ENCODE assay signal across 1 fruit fly cellular context in genomic region chr3R:11887114-11888037, dm6.
TF ChIP-seq lines count a peak whose summit lies in the region.

Gene mthl5 (minus strand): TSS chr3R:11887168.

TF ChIP-seq in whole organism, embryonic, 481 proteins besides CTCF, POLR2A, EP300 and RAD21 (continued from another document and continues in another):
- no peak for TF ChIP-seq CG14860 (GFP tag; IDR thresholded peaks at IDR 0.05; lab: Robert Waterston, UW; ENCODE audit: partially characterized antibody)
- peak; percentile 13 for TF ChIP-seq stwl (tag; optimal IDR thresholded peaks at IDR 0.05; lab: Kevin White, UChicago)
- no peak for TF ChIP-seq CG14050 (GFP tag; IDR thresholded peaks at IDR 0.05; lab: Robert Waterston, UW)
- peak; percentile 78 for TF ChIP-seq nerfin-1 (tag; optimal IDR thresholded peaks at IDR 0.05; lab: Kevin White, UChicago)
- peak; percentile 48 for TF ChIP-seq CG17802 (tag; optimal IDR thresholded peaks at IDR 0.05; lab: Kevin White, UChicago)
- peak; percentile 44 for TF ChIP-seq CG9817 (tag; optimal IDR thresholded peaks at IDR 0.05; lab: Kevin White, UChicago)
- TF ChIP-seq CG4820 (GFP tag; optimal IDR thresholded peaks at IDR 0.05; lab: Kevin White, UChicago) = peak; percentile 80
- TF ChIP-seq CG1024 (GFP tag; IDR thresholded peaks at IDR 0.05; lab: Robert Waterston, UW) = peak; percentile 40; the same call in 1 of the 2 replicates
- TF ChIP-seq lilli (GFP tag; optimal IDR thresholded peaks at IDR 0.05; lab: Kevin White, UChicago) = peak; percentile 85
- peak; percentile 21 for TF ChIP-seq Hand (GFP tag; optimal IDR thresholded peaks at IDR 0.05; lab: Kevin White, UChicago)
- TF ChIP-seq CG15696 (tag; optimal IDR thresholded peaks at IDR 0.05; lab: Kevin White, UChicago) = peak; percentile 78
- TF ChIP-seq ems (GFP tag; optimal IDR thresholded peaks at IDR 0.05; lab: Kevin White, UChicago) = peak; percentile 77
- peak; percentile 64 for TF ChIP-seq CG9215 (GFP tag; IDR thresholded peaks at IDR 0.05; lab: Robert Waterston, UW)
- peak; percentile 86 for TF ChIP-seq CG30403 (GFP tag; optimal IDR thresholded peaks at IDR 0.05; lab: Kevin White, UChicago)
- TF ChIP-seq Lim3 (GFP tag; IDR thresholded peaks at IDR 0.05; lab: Robert Waterston, UW) = peak; percentile 44; the same call in 1 of the 2 replicates
- peak; percentile 81 for TF ChIP-seq CG33557 (GFP tag; optimal IDR thresholded peaks at IDR 0.05; lab: Kevin White, UChicago)
- TF ChIP-seq Hr78 (GFP tag; optimal IDR thresholded peaks at IDR 0.05; lab: Kevin White, UChicago) = peak in 1 of 2 experiments; percentile 51
- no peak for TF ChIP-seq unc-4 (GFP tag; IDR thresholded peaks at IDR 0.05; lab: Robert Waterston, UW; ENCODE audit: partially characterized antibody)
- TF ChIP-seq Ravus (GFP tag; IDR thresholded peaks at IDR 0.05; lab: Robert Waterston, UW) = no peak; the same call in 1 of the 2 replicates
- TF ChIP-seq ranshi (GFP tag; IDR thresholded peaks at IDR 0.05; lab: Robert Waterston, UW) = peak; percentile 75
- peak; percentile 90 for TF ChIP-seq gem (tag; optimal IDR thresholded peaks at IDR 0.05; lab: Kevin White, UChicago)
- peak; percentile 73 for TF ChIP-seq CG18599 (GFP tag; optimal IDR thresholded peaks at IDR 0.05; lab: Kevin White, UChicago)
- TF ChIP-seq CG4617 (GFP tag; optimal IDR thresholded peaks at IDR 0.05; lab: Kevin White, UChicago; ENCODE audit: borderline replicate concordance) = peak; percentile 34
- TF ChIP-seq CG17328 (GFP tag; IDR thresholded peaks at IDR 0.05; lab: Robert Waterston, UW) = peak; percentile 74
- TF ChIP-seq ewg (GFP tag; optimal IDR thresholded peaks at IDR 0.05; lab: Kevin White, UChicago) = peak; percentile 60
- TF ChIP-seq Dref (GFP tag; IDR thresholded peaks at IDR 0.05; lab: Robert Waterston, UW) = no peak
- peak in 1 of 2 experiments; percentile 36 for TF ChIP-seq crp (GFP tag; optimal IDR thresholded peaks at IDR 0.05; lab: Kevin White, UChicago)
- TF ChIP-seq CG3847 (GFP tag; IDR thresholded peaks at IDR 0.05; lab: Robert Waterston, UW) = peak; percentile 63
- TF ChIP-seq Taf1 (GFP tag; IDR thresholded peaks at IDR 0.05; lab: Robert Waterston, UW) = no peak
- TF ChIP-seq HHEX (GFP tag; optimal IDR thresholded peaks at IDR 0.05; lab: Kevin White, UChicago) = peak; percentile 78
- peak; percentile 79 for TF ChIP-seq gcm (GFP tag; optimal IDR thresholded peaks at IDR 0.05; lab: Kevin White, UChicago)
- peak; percentile 80 for TF ChIP-seq CG10959 (GFP tag; IDR thresholded peaks at IDR 0.05; lab: Robert Waterston, UW)
- no peak for TF ChIP-seq Adf1 (GFP tag; IDR thresholded peaks at IDR 0.05; lab: Robert Waterston, UW)
- TF ChIP-seq ttk (GFP tag; IDR thresholded peaks at IDR 0.05; lab: Robert Waterston, UW) = peak; percentile 75
- peak; percentile 74 for TF ChIP-seq nom (GFP tag; optimal IDR thresholded peaks at IDR 0.05; lab: Kevin White, UChicago)
- peak; percentile 81 for TF ChIP-seq CG2120 (GFP tag; optimal IDR thresholded peaks at IDR 0.05; lab: Kevin White, UChicago)
- TF ChIP-seq amos (GFP tag; IDR thresholded peaks at IDR 0.05; lab: Robert Waterston, UW; ENCODE audit: partially characterized antibody) = no peak
- TF ChIP-seq CG8388 (GFP tag; optimal IDR thresholded peaks at IDR 0.05; lab: Kevin White, UChicago) = peak; percentile 74
- TF ChIP-seq Hr3 (GFP tag; optimal IDR thresholded peaks at IDR 0.05; lab: Kevin White, UChicago) = peak; percentile 81
- TF ChIP-seq insv (GFP tag; optimal IDR thresholded peaks at IDR 0.05; lab: Kevin White, UChicago) = no peak
- no peak for TF ChIP-seq CG2199 (GFP tag; IDR thresholded peaks at IDR 0.05; lab: Robert Waterston, UW)
- TF ChIP-seq CG3281 (GFP tag; optimal IDR thresholded peaks at IDR 0.05; lab: Kevin White, UChicago) = peak; percentile 64
- TF ChIP-seq E2f2 (GFP tag; IDR thresholded peaks at IDR 0.05; lab: Robert Waterston, UW) = peak; percentile 56
- TF ChIP-seq CG17612 (GFP tag; IDR thresholded peaks at IDR 0.05; lab: Robert Waterston, UW) = peak; percentile 21; the same call in 1 of the 2 replicates
- peak; percentile 96 for TF ChIP-seq sens (GFP tag; lab: Kevin White, UChicago)
- TF ChIP-seq CG13123 (GFP tag; optimal IDR thresholded peaks at IDR 0.05; lab: Kevin White, UChicago) = no peak
- peak; percentile 79 for TF ChIP-seq CG4424 (GFP tag; optimal IDR thresholded peaks at IDR 0.05; lab: Kevin White, UChicago)
- TF ChIP-seq Nf-YA (GFP tag; IDR thresholded peaks at IDR 0.05; lab: Robert Waterston, UW) = peak; percentile 58
- TF ChIP-seq salm (tag; optimal IDR thresholded peaks at IDR 0.05; lab: Kevin White, UChicago) = peak; percentile 70
- peak; percentile 75 for TF ChIP-seq CG12219 (GFP tag; optimal IDR thresholded peaks at IDR 0.05; lab: Kevin White, UChicago)
- no peak for TF ChIP-seq Opbp (GFP tag; IDR thresholded peaks at IDR 0.05; lab: Robert Waterston, UW; ENCODE audit: partially characterized antibody)
- TF ChIP-seq pum (GFP tag; optimal IDR thresholded peaks at IDR 0.05; lab: Kevin White, UChicago) = peak; percentile 84
- TF ChIP-seq CG6791 (GFP tag; IDR thresholded peaks at IDR 0.05; lab: Robert Waterston, UW; ENCODE audit: partially characterized antibody) = no peak
- TF ChIP-seq hkb (optimal IDR thresholded peaks at IDR 0.05; lab: Kevin White, UChicago) = no peak
- TF ChIP-seq hkb (GFP tag; IDR thresholded peaks at IDR 0.05; lab: Robert Waterston, UW) = peak; percentile 81
- peak; percentile 83 to 91 for TF ChIP-seq Pdp1 (GFP tag; optimal IDR thresholded peaks at IDR 0.05; lab: Kevin White, UChicago)
- TF ChIP-seq prd (optimal IDR thresholded peaks at IDR 0.05; lab: Kevin White, UChicago) = no peak
- TF ChIP-seq prd (GFP tag; IDR thresholded peaks at IDR 0.05; lab: Robert Waterston, UW) = peak; percentile 82
- TF ChIP-seq oc (tag; optimal IDR thresholded peaks at IDR 0.05; lab: Kevin White, UChicago) = peak; percentile 62
- no peak for TF ChIP-seq pros (GFP tag; optimal IDR thresholded peaks at IDR 0.05; lab: Kevin White, UChicago)
- TF ChIP-seq h (optimal IDR thresholded peaks at IDR 0.05; lab: Kevin White, UChicago) = no peak
- peak; percentile 76 for TF ChIP-seq crc (GFP tag; optimal IDR thresholded peaks at IDR 0.05; lab: Kevin White, UChicago)
- 0 out of 2 replicates have a peak, but pooled peaks have one; percentile 32 for TF ChIP-seq dimm (GFP tag; IDR thresholded peaks at IDR 0.05; lab: Robert Waterston, UW)
- peak; percentile 18 for TF ChIP-seq Vsx1 (GFP tag; optimal IDR thresholded peaks at IDR 0.05; lab: Kevin White, UChicago)
- peak; percentile 55 for TF ChIP-seq HmgZ (tag; optimal IDR thresholded peaks at IDR 0.05; lab: Kevin White, UChicago)
- no peak for TF ChIP-seq CG16813 (GFP tag; IDR thresholded peaks at IDR 0.05; lab: Robert Waterston, UW; ENCODE audit: partially characterized antibody)
- TF ChIP-seq crol (GFP tag; IDR thresholded peaks at IDR 0.05; lab: Robert Waterston, UW) = peak; percentile 10; the same call in 1 of the 2 replicates
- TF ChIP-seq phol (tag; optimal IDR thresholded peaks at IDR 0.05; lab: Kevin White, UChicago) = peak; percentile 83
- peak; percentile 73 for TF ChIP-seq CG12659 (GFP tag; optimal IDR thresholded peaks at IDR 0.05; lab: Kevin White, UChicago)
- TF ChIP-seq CG15601 (tag; optimal IDR thresholded peaks at IDR 0.05; lab: Kevin White, UChicago) = peak; percentile 75
- TF ChIP-seq Atf-2 (GFP tag; optimal IDR thresholded peaks at IDR 0.05; lab: Kevin White, UChicago) = peak; percentile 79
- no peak for TF ChIP-seq toy (GFP tag; IDR thresholded peaks at IDR 0.05; lab: Robert Waterston, UW)
- TF ChIP-seq CG8478 (optimal IDR thresholded peaks at IDR 0.05; lab: Kevin White, UChicago) = peak; percentile 63
- TF ChIP-seq ken (GFP tag; IDR thresholded peaks at IDR 0.05; lab: Robert Waterston, UW) = peak; percentile 82
- peak; percentile 68 for TF ChIP-seq her (GFP tag; optimal IDR thresholded peaks at IDR 0.05; lab: Kevin White, UChicago)
- TF ChIP-seq CG31441 (GFP tag; IDR thresholded peaks at IDR 0.05; lab: Robert Waterston, UW) = peak; percentile 82
- peak; percentile 64 for TF ChIP-seq CG14667 (GFP tag; IDR thresholded peaks at IDR 0.05; lab: Robert Waterston, UW)
- TF ChIP-seq btn (GFP tag; optimal IDR thresholded peaks at IDR 0.05; lab: Kevin White, UChicago) = peak; percentile 37
- TF ChIP-seq chif (GFP tag; optimal IDR thresholded peaks at IDR 0.05; lab: Kevin White, UChicago) = peak; percentile 79 to 89
- TF ChIP-seq CG2712 (tag; optimal IDR thresholded peaks at IDR 0.05; lab: Kevin White, UChicago) = peak; percentile 90
- TF ChIP-seq dmrt11E (tag; optimal IDR thresholded peaks at IDR 0.05; lab: Kevin White, UChicago) = peak; percentile 91
- TF ChIP-seq exex (tag; optimal IDR thresholded peaks at IDR 0.05; lab: Kevin White, UChicago) = no peak
- peak; percentile 31; the same call in 1 of the 2 replicates for TF ChIP-seq dati (GFP tag; IDR thresholded peaks at IDR 0.05; lab: Robert Waterston, UW)
- peak; percentile 81 for TF ChIP-seq az2 (GFP tag; optimal IDR thresholded peaks at IDR 0.05; lab: Kevin White, UChicago)
- TF ChIP-seq Hsf (GFP tag; optimal IDR thresholded peaks at IDR 0.05; lab: Kevin White, UChicago) = peak; percentile 88
- TF ChIP-seq CG13424 (tag; optimal IDR thresholded peaks at IDR 0.05; lab: Kevin White, UChicago) = peak; percentile 81
- TF ChIP-seq CG9727 (GFP tag; optimal IDR thresholded peaks at IDR 0.05; lab: Kevin White, UChicago) = peak; percentile 88
- TF ChIP-seq sna (GFP tag; IDR thresholded peaks at IDR 0.05; lab: Robert Waterston, UW; ENCODE audit: partially characterized antibody) = no peak; the same call in none of the 2 replicates
- TF ChIP-seq Tbp (GFP tag; optimal IDR thresholded peaks at IDR 0.05; lab: Kevin White, UChicago) = no peak
- peak; percentile 70 for TF ChIP-seq Dbx (GFP tag; IDR thresholded peaks at IDR 0.05; lab: Robert Waterston, UW)
- peak; percentile 72 for TF ChIP-seq Atf3 (GFP tag; optimal IDR thresholded peaks at IDR 0.05; lab: Kevin White, UChicago)
- peak; percentile 72 for TF ChIP-seq Atf6 (GFP tag; IDR thresholded peaks at IDR 0.05; lab: Robert Waterston, UW)
- peak; percentile 78 for TF ChIP-seq jumu (GFP tag; optimal IDR thresholded peaks at IDR 0.05; lab: Kevin White, UChicago)
- no peak for TF ChIP-seq CkIIα-i1 (GFP tag; IDR thresholded peaks at IDR 0.05; lab: Robert Waterston, UW)
- no peak for TF ChIP-seq CG15479 (GFP tag; optimal IDR thresholded peaks at IDR 0.05; lab: Kevin White, UChicago)
- TF ChIP-seq CG11093 (GFP tag; IDR thresholded peaks at IDR 0.05; lab: Robert Waterston, UW) = peak; percentile 56; the same call in 1 of the 3 replicates
- no peak for TF ChIP-seq bigmax (GFP tag; optimal IDR thresholded peaks at IDR 0.05; lab: Kevin White, UChicago)
- no peak for TF ChIP-seq CG10543 (GFP tag; optimal IDR thresholded peaks at IDR 0.05; lab: Kevin White, UChicago)
- peak; percentile 77 for TF ChIP-seq CG1529 (GFP tag; optimal IDR thresholded peaks at IDR 0.05; lab: Kevin White, UChicago)
- TF ChIP-seq D19B (GFP tag; optimal IDR thresholded peaks at IDR 0.05; lab: Kevin White, UChicago) = peak; percentile 79
- TF ChIP-seq Rfx (GFP tag; IDR thresholded peaks at IDR 0.05; lab: Robert Waterston, UW) = peak; percentile 68
- TF ChIP-seq CG16863 (GFP tag; optimal IDR thresholded peaks at IDR 0.05; lab: Kevin White, UChicago) = peak; percentile 81
- peak; percentile 82 for TF ChIP-seq lmd (GFP tag; IDR thresholded peaks at IDR 0.05; lab: Robert Waterston, UW)
- TF ChIP-seq NK7.1 (GFP tag; optimal IDR thresholded peaks at IDR 0.05; lab: Kevin White, UChicago) = no peak
- TF ChIP-seq CG12391 (tag; optimal IDR thresholded peaks at IDR 0.05; lab: Kevin White, UChicago) = peak; percentile 85
- peak; percentile 65 for TF ChIP-seq danr (GFP tag; IDR thresholded peaks at IDR 0.05; lab: Robert Waterston, UW)
- peak; percentile 71 for TF ChIP-seq dm (GFP tag; optimal IDR thresholded peaks at IDR 0.05; lab: Kevin White, UChicago)
- peak; percentile 43 for TF ChIP-seq ab (GFP tag; optimal IDR thresholded peaks at IDR 0.05; lab: Kevin White, UChicago)
- peak; percentile 73 for TF ChIP-seq CG8944 (GFP tag; optimal IDR thresholded peaks at IDR 0.05; lab: Kevin White, UChicago)
- peak; percentile 74; the same call in 1 of the 2 replicates for TF ChIP-seq ara (GFP tag; IDR thresholded peaks at IDR 0.05; lab: Robert Waterston, UW)
- TF ChIP-seq CG6175 (GFP tag; IDR thresholded peaks at IDR 0.05; lab: Robert Waterston, UW) = no peak; the same call in 2 of the 3 replicates
- peak; percentile 43; the same call in 1 of the 2 replicates for TF ChIP-seq ro (GFP tag; IDR thresholded peaks at IDR 0.05; lab: Robert Waterston, UW)
- peak; percentile 0 for TF ChIP-seq schlank (tag; optimal IDR thresholded peaks at IDR 0.05; lab: Kevin White, UChicago)
- peak; percentile 75 for TF ChIP-seq unpg (GFP tag; optimal IDR thresholded peaks at IDR 0.05; lab: Kevin White, UChicago)
- peak; percentile 61 for TF ChIP-seq slou (GFP tag; optimal IDR thresholded peaks at IDR 0.05; lab: Kevin White, UChicago)
- 0 out of 2 replicates have a peak, but pooled peaks have one; percentile 32 for TF ChIP-seq CG13287 (GFP tag; IDR thresholded peaks at IDR 0.05; lab: Robert Waterston, UW; ENCODE audit: partially characterized antibody)
- TF ChIP-seq CG7372 (GFP tag; IDR thresholded peaks at IDR 0.05; lab: Robert Waterston, UW) = peak; percentile 15; the same call in 1 of the 2 replicates
- no peak for TF ChIP-seq CG18011 (GFP tag; optimal IDR thresholded peaks at IDR 0.05; lab: Kevin White, UChicago)
- TF ChIP-seq CG1792 (GFP tag; optimal IDR thresholded peaks at IDR 0.05; lab: Kevin White, UChicago) = peak; percentile 49
- TF ChIP-seq CG32767 (GFP tag; IDR thresholded peaks at IDR 0.05; lab: Robert Waterston, UW) = peak; percentile 71
- peak; percentile 43; the same call in 2 of the 3 replicates for TF ChIP-seq gce (GFP tag; IDR thresholded peaks at IDR 0.05; lab: Robert Waterston, UW)
- peak; percentile 84 for TF ChIP-seq fd96Cb (tag; optimal IDR thresholded peaks at IDR 0.05; lab: Kevin White, UChicago)
- TF ChIP-seq CG12942 (GFP tag; optimal IDR thresholded peaks at IDR 0.05; lab: Kevin White, UChicago) = peak; percentile 70
- TF ChIP-seq Lpt (GFP tag; optimal IDR thresholded peaks at IDR 0.05; lab: Kevin White, UChicago) = no peak
- TF ChIP-seq tna (GFP tag; IDR thresholded peaks at IDR 0.05; lab: Robert Waterston, UW; ENCODE audit: partially characterized antibody) = no peak
- peak; percentile 71; the same call in 2 of the 3 replicates for TF ChIP-seq Optix (GFP tag; IDR thresholded peaks at IDR 0.05; lab: Robert Waterston, UW)
- TF ChIP-seq CG4282 (GFP tag; optimal IDR thresholded peaks at IDR 0.05; lab: Kevin White, UChicago) = peak; percentile 4
- TF ChIP-seq bbx (GFP tag; IDR thresholded peaks at IDR 0.05; lab: Robert Waterston, UW; ENCODE audit: partially characterized antibody) = no peak
- TF ChIP-seq Rx (GFP tag; IDR thresholded peaks at IDR 0.05; lab: Robert Waterston, UW) = peak; percentile 55
